Fruit fly (Drosophila melanogaster) whole organism, embryonic: Measurements from ENCODE around the gene CG17777.

Experiments used
- Awh ChIP-seq: fragments of 200-800 bp; sonication (Bioruptor generic); IDR thresholded peaks from 2 replicates; pipeline ENCODE4, ENCODE4 v1.3.6; 2022; ENCODE audit warnings: missing biosample characterization, missing genetic modification characterization
- CG10274 ChIP-seq: fragments of 200-800 bp; sonication (Bioruptor generic); optimal IDR thresholded peaks from 3 replicates; lab custom pipeline; 2017; ENCODE audit warnings: missing biosample characterization, mild to moderate bottlenecking, missing genetic modification characterization
- CG10565 ChIP-seq: fragments of 200-800 bp; sonication (Bioruptor generic); optimal IDR thresholded peaks from 3 replicates; lab custom pipeline; 2016; ENCODE audit warnings: missing biosample characterization, mild to moderate bottlenecking, missing genetic modification characterization
- CG10959 ChIP-seq: fragments of 200-800 bp; sonication (Bioruptor generic); IDR thresholded peaks from 2 replicates; pipeline ENCODE4 v1.3.6; 2022; ENCODE audit warnings: missing biosample characterization, missing genetic modification characterization
- CG10979 ChIP-seq: fragments of 200-800 bp; sonication (Bioruptor generic); optimal IDR thresholded peaks from 2 replicates; lab custom pipeline; 2018; ENCODE audit warnings: missing biosample characterization, mild to moderate bottlenecking, missing genetic modification characterization, moderate library complexity
- CG11085 ChIP-seq: fragments of 200-800 bp; sonication (Bioruptor generic); IDR thresholded peaks from 2 replicates; pipeline ENCODE4 v1.3.6; 2022; ENCODE audit warnings: missing biosample characterization, missing genetic modification characterization
- CG11723 ChIP-seq: fragments of 200-800 bp; sonication (Bioruptor generic); optimal IDR thresholded peaks from 2 replicates; lab custom pipeline; 2017; ENCODE audit warnings: missing biosample characterization, mild to moderate bottlenecking, missing genetic modification characterization
- CG12155 ChIP-seq: fragments of 200-800 bp; sonication (Bioruptor generic); optimal IDR thresholded peaks from 3 replicates; lab custom pipeline; 2016; ENCODE audit warnings: missing biosample characterization, missing genetic modification characterization
- CG13894 ChIP-seq: fragments of 200-800 bp; sonication (Bioruptor generic); optimal IDR thresholded peaks from 3 replicates; lab custom pipeline; 2018; ENCODE audit warnings: missing biosample characterization, mild to moderate bottlenecking, missing genetic modification characterization, moderate library complexity
- CG14050 ChIP-seq: fragments of 200-800 bp; sonication (Bioruptor generic); IDR thresholded peaks from 3 replicates; pipeline ENCODE4 v1.3.6; 2022; ENCODE audit warnings: missing biosample characterization, missing genetic modification characterization
- CG16863 ChIP-seq: fragments of 200-800 bp; sonication (Bioruptor generic); optimal IDR thresholded peaks from 3 replicates; lab custom pipeline; 2016; ENCODE audit warnings: missing biosample characterization, missing genetic modification characterization
- CG17328 ChIP-seq: fragments of 200-800 bp; sonication (Bioruptor generic); IDR thresholded peaks from 2 replicates; pipeline ENCODE4 v1.3.6; 2022; ENCODE audit warnings: missing biosample characterization, missing genetic modification characterization
- CG17829 ChIP-seq: fragments of 200-800 bp; optimal IDR thresholded peaks from 2 replicates; lab custom pipeline; 2019; ENCODE audit warnings: missing biosample characterization, mild to moderate bottlenecking, missing genetic modification characterization, moderate library complexity
- CG33557 ChIP-seq: fragments of 200-800 bp; sonication (Bioruptor generic); optimal IDR thresholded peaks from 2 replicates; lab custom pipeline; 2019; ENCODE audit warnings: missing biosample characterization, mild to moderate bottlenecking, missing genetic modification characterization, moderate library complexity
- CG4360 ChIP-seq: fragments of 200-800 bp; sonication (Bioruptor generic); IDR thresholded peaks from 2 replicates; pipeline ENCODE4 v1.3.6; 2022; ENCODE audit warnings: missing biosample characterization, missing genetic modification characterization
- CG6654 ChIP-seq: fragments of 200-800 bp; sonication (Bioruptor generic); optimal IDR thresholded peaks from 2 replicates; lab custom pipeline; 2017; ENCODE audit warnings: missing biosample characterization, mild to moderate bottlenecking, missing genetic modification characterization
- CG6791 ChIP-seq: fragments of 200-800 bp; sonication (Bioruptor generic); IDR thresholded peaks from 3 replicates; pipeline ENCODE4 v1.3.6; 2022; ENCODE audit warnings: missing biosample characterization, missing genetic modification characterization; ENCODE audit not compliant: partially characterized antibody
- CG8089 ChIP-seq: fragments of 200-800 bp; sonication (Bioruptor generic); optimal IDR thresholded peaks from 3 replicates; lab custom pipeline; 2016; ENCODE audit warnings: missing biosample characterization, missing genetic modification characterization
- CG8765 ChIP-seq: fragments of 200-800 bp; sonication (Bioruptor generic); IDR thresholded peaks from 2 replicates; pipeline ENCODE4 v1.3.6; 2022; ENCODE audit warnings: missing biosample characterization, missing genetic modification characterization
- CG9932 ChIP-seq: fragments of 200-800 bp; sonication (Bioruptor generic); IDR thresholded peaks from 2 replicates; pipeline ENCODE4 v1.3.6; 2022; ENCODE audit warnings: missing biosample characterization, missing genetic modification characterization
- Chrac-16 ChIP-seq: fragments of 200-800 bp; sonication (Bioruptor generic); optimal IDR thresholded peaks from 3 replicates; lab custom pipeline; 2016; ENCODE audit warnings: missing biosample characterization, missing genetic modification characterization
- CoRest ChIP-seq: fragments of 200-800 bp; sonication (Bioruptor generic); optimal IDR thresholded peaks from 3 replicates; lab custom pipeline; 2018; ENCODE audit warnings: missing biosample characterization, mild to moderate bottlenecking, missing genetic modification characterization, moderate library complexity
- D ChIP-seq, 2 experiments: fragments of 200-800 bp in 1 of 2; fragments of >200 bp in 1 of 2; sonication (Bioruptor generic) in 1 of 2; optimal IDR thresholded peaks; 2 replicates in 1 of 2; 3 replicates in 1 of 2; lab custom pipeline; 2017; ENCODE audit warnings: mild to moderate bottlenecking in 1 of 2, missing biosample characterization in 1 of 2, missing genetic modification characterization in 1 of 2, missing genetic modification reagents in 1 of 2
- Dll ChIP-seq: fragments of 200-800 bp; sonication (Bioruptor generic); IDR thresholded peaks from 4 replicates; pipeline ENCODE4 v1.3.6; 2022; ENCODE audit warnings: missing biosample characterization, missing genetic modification characterization; ENCODE audit not compliant: partially characterized antibody
- H2.0 ChIP-seq: fragments of 200-800 bp; sonication (Bioruptor generic); IDR thresholded peaks from 2 replicates; pipeline ENCODE4 v1.3.6; 2022; ENCODE audit warnings: missing biosample characterization, missing genetic modification characterization
- Hr3 ChIP-seq: fragments of 200-800 bp; sonication (Bioruptor generic); optimal IDR thresholded peaks from 3 replicates; lab custom pipeline; 2016; ENCODE audit warnings: missing biosample characterization, missing genetic modification characterization
- Kr ChIP-seq: fragments of 200-800 bp; sonication (Bioruptor generic); optimal IDR thresholded peaks from 2 replicates; lab custom pipeline; 2017; ENCODE audit warnings: missing biosample characterization, mild to moderate bottlenecking, missing genetic modification characterization
- MESR4 ChIP-seq: fragments of 200-800 bp; sonication (Bioruptor generic); optimal IDR thresholded peaks from 2 replicates; lab custom pipeline; 2018; ENCODE audit warnings: missing biosample characterization, mild to moderate bottlenecking, missing genetic modification characterization, moderate library complexity
- Max ChIP-seq: fragments of 200-800 bp; sonication (Bioruptor generic); optimal IDR thresholded peaks from 2 replicates; lab custom pipeline; 2016; ENCODE audit warnings: missing biosample characterization, mild to moderate bottlenecking, missing genetic modification characterization
- NC2β ChIP-seq: fragments of 200-800 bp; sonication (Bioruptor generic); optimal IDR thresholded peaks from 2 replicates; lab custom pipeline; 2016; ENCODE audit warnings: missing biosample characterization, missing genetic modification characterization
- Nf-YB ChIP-seq: fragments of 200-800 bp; sonication (Bioruptor generic); optimal IDR thresholded peaks from 3 replicates; lab custom pipeline; 2019; ENCODE audit warnings: missing biosample characterization, mild to moderate bottlenecking, missing genetic modification characterization, moderate library complexity
- Taf1 ChIP-seq: fragments of 200-800 bp; sonication (Bioruptor generic); IDR thresholded peaks from 2 replicates; pipeline ENCODE4 v1.3.6; 2022; ENCODE audit warnings: missing biosample characterization, missing genetic modification characterization
- Tbp ChIP-seq: fragments of >200 bp; optimal IDR thresholded peaks from 2 replicates; lab custom pipeline; 2018; ENCODE audit warnings: missing biosample characterization, missing genetic modification characterization
- al ChIP-seq: fragments of 200-800 bp; sonication (Bioruptor generic); IDR thresholded peaks from 2 replicates; pipeline ENCODE4 v1.3.6; 2022; ENCODE audit warnings: missing biosample characterization, missing genetic modification characterization
- ara ChIP-seq: fragments of 200-800 bp; sonication (Bioruptor generic); IDR thresholded peaks from 2 replicates; pipeline ENCODE4 v1.3.6; 2022; ENCODE audit warnings: missing biosample characterization, missing genetic modification characterization
- bcd ChIP-seq: fragments of 200-800 bp; sonication (Bioruptor generic); optimal IDR thresholded peaks from 2 replicates; lab custom pipeline; 2017; ENCODE audit warnings: missing biosample characterization, mild to moderate bottlenecking, missing genetic modification characterization
- cg ChIP-seq: fragments of 200-800 bp; sonication (Bioruptor generic); optimal IDR thresholded peaks from 3 replicates; lab custom pipeline; 2019; ENCODE audit warnings: missing biosample characterization, mild to moderate bottlenecking, missing genetic modification characterization, moderate library complexity
- danr ChIP-seq: fragments of 200-800 bp; sonication (Bioruptor generic); IDR thresholded peaks from 2 replicates; pipeline ENCODE4 v1.3.6; 2022; ENCODE audit warnings: missing biosample characterization, missing genetic modification characterization
- disco-r ChIP-seq: fragments of 200-800 bp; sonication (Bioruptor generic); optimal IDR thresholded peaks from 2 replicates; lab custom pipeline; 2016; ENCODE audit warnings: missing biosample characterization, missing genetic modification characterization
- dpn ChIP-seq, 2 experiments: fragments of 200-800 bp; sonication (Bioruptor generic); optimal IDR thresholded peaks; 3 replicates each; lab custom pipeline; 2016; ENCODE audit warnings: missing biosample characterization in 2 of 2, missing genetic modification characterization in 2 of 2
- gce ChIP-seq: fragments of 200-800 bp; sonication (Bioruptor generic); IDR thresholded peaks from 3 replicates; pipeline ENCODE4 v1.3.6; 2022; ENCODE audit warnings: missing biosample characterization, missing genetic modification characterization
- ham ChIP-seq: fragments of 200-800 bp; sonication (Bioruptor generic); IDR thresholded peaks from 2 replicates; pipeline ENCODE4 v1.3.6; 2022; ENCODE audit warnings: missing biosample characterization, missing genetic modification characterization
- oc ChIP-seq: fragments of 200-800 bp; sonication (Bioruptor generic); optimal IDR thresholded peaks from 2 replicates; lab custom pipeline; 2018; ENCODE audit warnings: missing biosample characterization, mild to moderate bottlenecking, missing genetic modification characterization, moderate library complexity
- peb ChIP-seq: fragments of 200-800 bp; sonication (Bioruptor generic); IDR thresholded peaks from 2 replicates; pipeline ENCODE4 v1.3.6; 2022; ENCODE audit warnings: missing biosample characterization, missing genetic modification characterization
- repo ChIP-seq: fragments of 200-800 bp; sonication (Bioruptor generic); optimal IDR thresholded peaks from 2 replicates; lab custom pipeline; 2016; ENCODE audit warnings: missing biosample characterization, missing genetic modification characterization
- sd ChIP-seq: fragments of 200-800 bp; sonication (Bioruptor generic); optimal IDR thresholded peaks from 3 replicates; lab custom pipeline; 2018; ENCODE audit warnings: missing biosample characterization, mild to moderate bottlenecking, missing genetic modification characterization, moderate library complexity
- stc ChIP-seq: fragments of 200-800 bp; sonication (Bioruptor generic); IDR thresholded peaks from 2 replicates; pipeline ENCODE4 v1.3.6; 2022; ENCODE audit warnings: missing biosample characterization, missing genetic modification characterization
- usp ChIP-seq: fragments of >200 bp; optimal IDR thresholded peaks from 2 replicates; lab custom pipeline; 2017; ENCODE audit warnings: missing biosample characterization, missing genetic modification characterization
- zen2 ChIP-seq: fragments of 200-800 bp; sonication (Bioruptor generic); IDR thresholded peaks from 3 replicates; pipeline ENCODE4 v1.3.6; 2022; ENCODE audit warnings: missing biosample characterization, missing genetic modification characterization; ENCODE audit not compliant: partially characterized antibody

The CG17777 gene

dm6 chrX:2145690-2146470 is 40.8 kb upstream of the CG17777 start (continued):
- TF ChIP-seq CG10959 (no peak), CG33557 (GFP tag; lab: Kevin White, UChicago) (peak; percentile 42), sd (tag; lab: Kevin White, UChicago) (no peak), disco-r (GFP tag; lab: Kevin White, UChicago) (peak; percentile 5), H2.0 (GFP tag; lab: Robert Waterston, UW) (no peak; the same call in 1 of the 2 replicates), ham (GFP tag; lab: Robert Waterston, UW) (no peak), CG17328 (GFP tag; lab: Robert Waterston, UW) (no peak), cg (GFP tag; lab: Kevin White, UChicago) (peak; percentile 41), D (optimal IDR thresholded peaks at IDR 0.05; lab: Kevin White, UChicago) (peak; percentile 13), D (GFP tag; optimal IDR thresholded peaks at IDR 0.05; lab: Kevin White, UChicago) (no peak), bcd (GFP tag; lab: Kevin White, UChicago) (peak; percentile 42), usp (GFP tag; lab: Kevin White, UChicago) (no peak), NC2β (no peak), al (GFP tag; lab: Robert Waterston, UW) (0 out of 2 replicates have a peak, but pooled peaks have one; percentile 33), Hr3 (GFP tag; lab: Kevin White, UChicago) (peak; percentile 56), ara (GFP tag; lab: Robert Waterston, UW) (no peak; the same call in 1 of the 2 replicates), dpn (GFP tag; optimal IDR thresholded peaks at IDR 0.05; lab: Kevin White, UChicago) (peak; percentile 15 to 66), MESR4 (GFP tag; lab: Kevin White, UChicago) (no peak), zen2 (GFP tag; lab: Robert Waterston, UW) (peak; percentile 72; the same call in 1 of the 3 replicates), CG11085 (GFP tag; lab: Robert Waterston, UW) (no peak), CG17829 (no peak), Max (GFP tag; lab: Kevin White, UChicago) (peak; percentile 31), Awh (no peak), stc (GFP tag; lab: Robert Waterston, UW) (no peak), CG13894 (peak; percentile 42), Chrac-16 (GFP tag; lab: Kevin White, UChicago) (no peak), Tbp (GFP tag; lab: Kevin White, UChicago) (no peak), CG6791 (GFP tag; lab: Robert Waterston, UW) (peak; percentile 62; the same call in 2 of the 3 replicates), Taf1 (GFP tag; lab: Robert Waterston, UW) (0 out of 2 replicates have a peak, but pooled peaks have one; percentile 35), CG14050 (no peak), CG4360 (GFP tag; lab: Robert Waterston, UW) (peak; percentile 83), peb (no peak), Kr (GFP tag; lab: Kevin White, UChicago) (no peak), CG9932 (GFP tag; lab: Robert Waterston, UW) (peak; percentile 63; the same call in 1 of the 2 replicates), repo (GFP tag; lab: Kevin White, UChicago) (peak; percentile 5), CG11723 (peak; percentile 25), Nf-YB (GFP tag; lab: Kevin White, UChicago) (no peak), CG6654 (GFP tag; lab: Kevin White, UChicago) (no peak), CG16863 (GFP tag; lab: Kevin White, UChicago) (no peak), Dll (GFP tag; lab: Robert Waterston, UW) (peak; percentile 90), CG10274 (GFP tag; lab: Kevin White, UChicago) (no peak), gce (no peak), danr (GFP tag; lab: Robert Waterston, UW) (0 out of 2 replicates have a peak, but pooled peaks have one; percentile 20), CG8089 (GFP tag; lab: Kevin White, UChicago) (no peak), oc (tag; lab: Kevin White, UChicago) (no peak), CG10979 (tag; lab: Kevin White, UChicago) (peak; percentile 15), CoRest (tag; lab: Kevin White, UChicago) (peak; percentile 45), CG12155 (GFP tag; lab: Kevin White, UChicago) (peak; percentile 25), CG10565 (GFP tag; lab: Kevin White, UChicago) (no peak), CG8765 (no peak)
